Fruit fly (Drosophila melanogaster): Measurements from ENCODE around the gene CAH8.

Gene CAH8

DNA sequence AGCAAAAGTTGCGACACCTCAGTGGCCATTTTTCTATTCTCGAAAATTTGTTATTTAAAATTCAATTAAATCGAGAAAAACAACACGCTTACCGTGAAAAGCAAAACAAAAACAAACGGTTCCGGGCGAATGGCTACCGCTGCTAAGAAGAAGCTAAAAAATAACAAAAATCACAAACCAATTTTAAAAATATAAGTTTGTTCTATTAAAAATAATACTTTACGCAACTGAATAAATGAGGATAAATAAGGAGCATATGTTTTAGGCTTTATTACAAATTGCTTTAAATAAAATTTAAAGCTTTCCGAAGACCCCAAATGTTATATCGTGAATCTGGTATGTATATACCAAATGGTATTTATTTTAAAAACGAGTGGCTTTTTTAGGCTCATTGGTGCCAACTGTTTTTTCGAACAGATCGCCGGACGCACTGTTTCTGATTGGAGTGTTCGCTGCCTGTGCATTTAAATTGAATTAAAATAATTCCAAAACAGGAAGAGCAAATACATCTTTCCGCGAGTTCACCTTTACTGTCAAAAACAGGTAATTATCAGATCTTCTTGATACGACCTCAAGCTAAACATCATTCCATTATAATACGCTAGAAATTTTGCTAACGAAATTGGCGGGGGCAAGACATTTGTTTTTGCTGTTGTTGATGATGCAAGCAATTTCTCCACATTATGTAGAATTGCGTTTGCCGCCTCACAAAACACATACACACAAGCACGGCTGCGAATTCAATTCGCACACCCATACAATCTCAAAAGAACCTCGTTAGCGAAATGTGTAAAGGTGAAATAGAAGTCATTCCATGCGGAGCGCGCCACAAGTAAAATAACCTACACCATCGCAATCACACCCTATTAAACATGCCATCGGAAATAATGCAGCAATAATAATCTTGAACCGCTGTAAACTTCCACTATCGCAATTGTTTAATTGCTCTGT is 22.1 kb downstream of the CAH8 start, which contains the start of the genes Polr3F and PyK (continued):
- TF ChIP-seq dac (GFP tag; optimal IDR thresholded peaks at IDR 0.05) (peak; percentile 30), CG9139 (GFP tag; optimal IDR thresholded peaks at IDR 0.05) (no peak), Hr39 (GFP tag; optimal IDR thresholded peaks at IDR 0.05) (peak; percentile 20), CG6792 (GFP tag; optimal IDR thresholded peaks at IDR 0.05) (no peak), CG10669 (GFP tag; optimal IDR thresholded peaks at IDR 0.05) (peak; percentile 47), CG6854 (GFP tag; optimal IDR thresholded peaks at IDR 0.05) (no peak), CG11294 (GFP tag; IDR thresholded peaks at IDR 0.05) (no peak), acj6 (GFP tag; optimal IDR thresholded peaks at IDR 0.05) (peak; percentile 1), fd85E (GFP tag; optimal IDR thresholded peaks at IDR 0.05) (no peak), CG31627 (GFP tag; optimal IDR thresholded peaks at IDR 0.05) (peak; percentile 1)

DNA sequence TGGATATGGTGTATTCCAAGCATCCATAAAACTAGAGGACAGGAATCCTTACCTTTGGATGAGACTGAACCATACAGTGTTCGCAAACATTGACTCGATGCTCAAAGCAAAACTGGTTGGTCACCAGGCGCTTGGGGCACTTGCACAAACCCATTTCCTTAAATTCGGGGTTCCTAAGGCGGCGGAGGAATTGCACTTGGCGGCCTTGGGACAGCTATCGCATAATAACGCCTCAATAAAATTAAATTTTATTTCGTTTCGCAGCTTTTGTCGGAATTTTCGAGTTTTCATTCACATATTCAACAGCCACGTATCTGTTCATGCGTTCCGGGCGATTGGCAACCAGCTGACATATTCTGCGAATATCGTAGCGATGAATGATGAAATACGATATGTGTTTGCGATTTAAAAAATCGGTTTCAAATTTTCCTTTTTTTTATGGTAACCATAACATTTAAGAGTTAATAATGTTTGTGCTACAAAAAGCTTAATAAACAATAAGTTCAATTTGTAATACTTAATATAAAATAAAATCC is 23.8 kb downstream of the CAH8 start, which contains the start of gene CG5382:
CG5382 (minus strand) TSS at position 324 of the 536 bp plus-strand sequence.
- TF ChIP-seq net (GFP tag; optimal IDR thresholded peaks at IDR 0.05) = no peak
- TF ChIP-seq Sox14 (GFP tag; optimal IDR thresholded peaks at IDR 0.05) = no peak
- no peak for TF ChIP-seq lz (GFP tag; optimal IDR thresholded peaks at IDR 0.05)
- no peak for TF ChIP-seq Sox15 (GFP tag; optimal IDR thresholded peaks at IDR 0.05)
- TF ChIP-seq CG6792 (GFP tag; optimal IDR thresholded peaks at IDR 0.05) = no peak
- TF ChIP-seq CG7368 (GFP tag; optimal IDR thresholded peaks at IDR 0.05) = no peak
- TF ChIP-seq CG3919 (GFP tag; optimal IDR thresholded peaks at IDR 0.05) = no peak
- TF ChIP-seq CG15336 (GFP tag; IDR thresholded peaks at IDR 0.05) = no peak
- no peak for TF ChIP-seq CG31627 (GFP tag; optimal IDR thresholded peaks at IDR 0.05)
- no peak for TF ChIP-seq Eip75B (GFP tag; optimal IDR thresholded peaks at IDR 0.05)
- TF ChIP-seq svp (GFP tag) = no peak
- no peak for TF ChIP-seq dac (GFP tag; optimal IDR thresholded peaks at IDR 0.05)
- TF ChIP-seq fd59A (GFP tag; optimal IDR thresholded peaks at IDR 0.05) = no peak
- TF ChIP-seq CG34406 (GFP tag; optimal IDR thresholded peaks at IDR 0.05) = no peak
- TF ChIP-seq Blimp-1 (GFP tag; optimal IDR thresholded peaks at IDR 0.05) = no peak
- no peak for TF ChIP-seq Sox102F (GFP tag; optimal IDR thresholded peaks at IDR 0.05)

DNA sequence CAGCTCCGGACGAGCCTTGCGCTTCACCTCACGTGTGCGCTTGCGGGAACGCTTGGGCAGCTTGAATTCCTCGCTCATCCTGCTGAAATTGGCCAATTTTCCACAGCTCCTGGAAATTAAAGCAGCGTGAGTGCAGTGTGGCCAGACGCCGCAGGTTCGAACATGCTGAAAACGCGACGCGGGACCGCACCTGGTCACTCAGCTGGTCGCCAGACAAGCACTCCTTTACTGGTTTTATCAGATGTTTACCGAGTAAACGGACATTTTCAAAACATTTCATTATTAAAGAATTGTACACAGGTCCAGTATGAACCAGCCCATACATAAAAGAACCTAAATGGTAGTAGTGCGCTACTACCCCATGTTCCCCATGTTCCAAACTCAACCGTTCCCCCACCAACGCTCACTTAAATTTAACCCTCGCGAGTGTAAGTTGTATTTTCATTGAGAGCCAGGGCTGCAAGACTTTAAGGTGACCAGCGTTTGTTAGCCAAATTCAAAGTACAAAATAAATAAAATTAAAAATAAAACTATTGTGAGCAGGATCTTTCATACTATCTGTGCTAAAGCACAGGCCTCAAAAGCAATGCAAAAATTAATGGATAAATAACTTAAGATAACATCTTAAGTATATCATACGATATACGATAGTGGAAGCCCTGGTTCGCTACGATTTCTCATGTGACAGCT is 27.2 kb downstream of the CAH8 start, which contains the start of the genes JMJD6, CG7071 and Muted:
JMJD6 (minus strand) TSS at position 154 of the 690 bp plus-strand sequence.
CG7071 (plus strand) TSS at position 403 of the 690 bp plus-strand sequence.
Muted (plus strand) TSS at position 403 of the 690 bp plus-strand sequence.
- TF ChIP-seq svp (GFP tag) = peak; percentile 92
- TF ChIP-seq cyc (GFP tag; optimal IDR thresholded peaks at IDR 0.05) = peak; percentile 90
- peak; percentile 79 for TF ChIP-seq vri (GFP tag; optimal IDR thresholded peaks at IDR 0.05)
- TF ChIP-seq Sox14 (GFP tag; optimal IDR thresholded peaks at IDR 0.05) = peak; percentile 88
- peak; percentile 79 for TF ChIP-seq Sox102F (GFP tag; optimal IDR thresholded peaks at IDR 0.05)
- peak; percentile 60 for TF ChIP-seq Blimp-1 (GFP tag; optimal IDR thresholded peaks at IDR 0.05)
- TF ChIP-seq CG34406 (GFP tag; optimal IDR thresholded peaks at IDR 0.05) = peak; percentile 85
- peak; percentile 78 for TF ChIP-seq CG3032 (tag; optimal IDR thresholded peaks at IDR 0.05)
- no peak for TF ChIP-seq Hr38 (GFP tag; optimal IDR thresholded peaks at IDR 0.05)
- no peak for TF ChIP-seq CG9139 (GFP tag; optimal IDR thresholded peaks at IDR 0.05)
- TF ChIP-seq CG4318 (GFP tag; optimal IDR thresholded peaks at IDR 0.05) = peak; percentile 78
- peak; percentile 80 for TF ChIP-seq net (GFP tag; optimal IDR thresholded peaks at IDR 0.05)
- TF ChIP-seq Eip93F (GFP tag; optimal IDR thresholded peaks at IDR 0.05) = peak; percentile 88
- TF ChIP-seq CG10631 (GFP tag; optimal IDR thresholded peaks at IDR 0.05) = peak; percentile 91
- peak; percentile 92 for TF ChIP-seq Hr4 (GFP tag; optimal IDR thresholded peaks at IDR 0.05)
- TF ChIP-seq CG6808 (GFP tag; optimal IDR thresholded peaks at IDR 0.05) = peak; percentile 74
- TF ChIP-seq dsx (GFP tag; optimal IDR thresholded peaks at IDR 0.05; ENCODE audit: poor library complexity, severe bottlenecking) = peak; percentile 57
- TF ChIP-seq Ets21C (GFP tag; optimal IDR thresholded peaks at IDR 0.05) = peak; percentile 88
- peak; percentile 59 for TF ChIP-seq fd85E (GFP tag; optimal IDR thresholded peaks at IDR 0.05)
- TF ChIP-seq CG31627 (GFP tag; optimal IDR thresholded peaks at IDR 0.05) = peak; percentile 92
- peak; percentile 75 for TF ChIP-seq CG8632 (GFP tag; optimal IDR thresholded peaks at IDR 0.05)
- peak; percentile 90 for TF ChIP-seq eg (GFP tag; IDR thresholded peaks at IDR 0.05)
- TF ChIP-seq CG32006 (GFP tag; optimal IDR thresholded peaks at IDR 0.05) = peak; percentile 85
- TF ChIP-seq Ets96B (tag; optimal IDR thresholded peaks at IDR 0.05) = peak; percentile 66
- TF ChIP-seq CG3919 (GFP tag; optimal IDR thresholded peaks at IDR 0.05) = peak; percentile 88
- peak; percentile 61 to 68 for TF ChIP-seq ss (GFP tag; optimal IDR thresholded peaks at IDR 0.05)
- TF ChIP-seq spab (GFP tag; optimal IDR thresholded peaks at IDR 0.05) = peak; percentile 47
- peak; percentile 60 for TF ChIP-seq CG6854 (GFP tag; optimal IDR thresholded peaks at IDR 0.05)
- peak; percentile 95 for TF ChIP-seq Eip78C (GFP tag)
- TF ChIP-seq Met (GFP tag; optimal IDR thresholded peaks at IDR 0.05) = peak; percentile 91
- peak; percentile 84 for TF ChIP-seq CG15336 (GFP tag; IDR thresholded peaks at IDR 0.05)
- TF ChIP-seq CG6792 (GFP tag; optimal IDR thresholded peaks at IDR 0.05) = peak; percentile 86

Data from whole organism, prepupa.